Worm (Caenorhabditis elegans) whole organism, late embryonic: ENCODE measurements around the gene K02B7.3.

ENCODE experiments used
- F13H6.1 ChIP-seq: sonication (generic microtip); optimal IDR thresholded peaks from 2 replicates; lab custom pipeline; 2016; ENCODE audit warnings: missing genetic modification characterization, missing compliant biosample characterization
- T23F11.4 ChIP-seq: fragments of 200-800 bp; sonication (Bioruptor generic); optimal IDR thresholded peaks from 2 replicates; lab custom pipeline; 2018; ENCODE audit warnings: mild to moderate bottlenecking, missing genetic modification characterization, missing compliant biosample characterization
- elt-2 ChIP-seq: sonication (generic microtip); optimal IDR thresholded peaks from 2 replicates; lab custom pipeline; 2016; ENCODE audit warnings: missing genetic modification reagents, missing genetic modification characterization, missing compliant biosample characterization
- fax-1 ChIP-seq: sonication (generic microtip); optimal IDR thresholded peaks from 2 replicates; lab custom pipeline; 2016; ENCODE audit warnings: missing genotype, missing genetic modification characterization, missing compliant biosample characterization
- fkh-10 ChIP-seq: fragments of 150-350 bp; optimal IDR thresholded peaks from 2 replicates; lab custom pipeline; 2014; ENCODE audit warnings: missing biosample characterization, missing genetic modification reagents, missing genetic modification characterization
- mec-3 ChIP-seq: sonication (generic microtip); optimal IDR thresholded peaks from 2 replicates; lab custom pipeline; 2016; ENCODE audit warnings: borderline replicate concordance, missing genetic modification characterization, missing compliant biosample characterization
- nhr-11 ChIP-seq: fragments of 150-350 bp; optimal IDR thresholded peaks from 2 replicates; lab custom pipeline; 2014; ENCODE audit warnings: missing biosample characterization, missing genetic modification characterization
- pha-2 ChIP-seq: sonication (generic microtip); optimal IDR thresholded peaks from 2 replicates; lab custom pipeline; 2017; ENCODE audit warnings: mild to moderate bottlenecking, missing genetic modification characterization, missing compliant biosample characterization
- pha-4 ChIP-seq: fragments of 150-350 bp; optimal IDR thresholded peaks from 2 replicates; lab custom pipeline; 2018; ENCODE audit warnings: missing biosample characterization, missing genetic modification reagents, missing genetic modification characterization
- pqm-1 ChIP-seq: sonication (generic microtip); optimal IDR thresholded peaks from 2 replicates; lab custom pipeline; 2016; ENCODE audit warnings: missing genetic modification characterization, missing compliant biosample characterization
- pros-1 ChIP-seq: fragments of 150-350 bp; optimal IDR thresholded peaks from 2 replicates; lab custom pipeline; 2014; ENCODE audit warnings: missing biosample characterization, missing genetic modification reagents, missing genetic modification characterization
- sox-2 ChIP-seq: fragments of 200-800 bp; sonication (Bioruptor generic); IDR thresholded peaks from 2 replicates; pipeline ENCODE4 v1.3.6; 2022; ENCODE audit warnings: missing genetic modification reagents, missing genetic modification characterization, missing compliant biosample characterization
- tbx-2 ChIP-seq: sonication (generic microtip); optimal IDR thresholded peaks from 2 replicates; lab custom pipeline; 2016; ENCODE audit warnings: missing genetic modification characterization, missing compliant biosample characterization
- unc-86 ChIP-seq: sonication (generic microtip); optimal IDR thresholded peaks from 2 replicates; lab custom pipeline; 2016; ENCODE audit warnings: missing genetic modification characterization, missing compliant biosample characterization

ce11 chrII:14647550-14647949 lies 47.6 kb downstream of the K02B7.3 start:
- TF ChIP-seq nhr-11 (tag; lab: Kevin White, UChicago), result no peak
- no peak for TF ChIP-seq tbx-2
- no peak for TF ChIP-seq pha-4 (tag; lab: Kevin White, UChicago)
- TF ChIP-seq fax-1 (tag; lab: Kevin White, UChicago), result no peak
- TF ChIP-seq mec-3 (tag; lab: Kevin White, UChicago), result no peak
- TF ChIP-seq pqm-1 (tag; lab: Kevin White, UChicago), result no peak
- no peak for TF ChIP-seq F13H6.1 (tag; lab: Kevin White, UChicago)
- TF ChIP-seq pha-2 (tag; lab: Kevin White, UChicago), result no peak
- TF ChIP-seq T23F11.4 (GFP tag; lab: Kevin White, UChicago), result no peak
- no peak for TF ChIP-seq elt-2 (tag; lab: Kevin White, UChicago)
- TF ChIP-seq sox-2 (GFP tag; lab: Robert Waterston, UW), result no peak
- TF ChIP-seq fkh-10 (GFP tag; lab: Kevin White, UChicago), result no peak
- TF ChIP-seq pros-1, result no peak
- no peak for TF ChIP-seq unc-86 (tag; lab: Kevin White, UChicago)
